Fruit fly (Drosophila melanogaster) whole organism, embryonic: Measurements from ENCODE around the gene Polr3A.

Experiments
- BtbVII ChIP-seq: fragments of 200-800 bp; sonication (Bioruptor generic); optimal IDR thresholded peaks from 3 replicates; lab custom pipeline; 2017; ENCODE audit warnings: missing biosample characterization, mild to moderate bottlenecking, missing genetic modification characterization
- CG1024 ChIP-seq: fragments of 200-800 bp; sonication (Bioruptor generic); IDR thresholded peaks from 2 replicates; pipeline ENCODE4 v1.3.6; 2022; ENCODE audit warnings: missing biosample characterization, missing genetic modification characterization
- CG12104 ChIP-seq: fragments of 200-800 bp; sonication (Bioruptor generic); optimal IDR thresholded peaks from 3 replicates; lab custom pipeline; 2016; ENCODE audit warnings: missing biosample characterization, missing genetic modification characterization
- CG12219 ChIP-seq: fragments of 200-800 bp; sonication (Bioruptor generic); optimal IDR thresholded peaks from 3 replicates; lab custom pipeline; 2018; ENCODE audit warnings: missing biosample characterization, mild to moderate bottlenecking, missing genetic modification characterization
- CG12769 ChIP-seq: fragments of 200-800 bp; sonication (Bioruptor generic); optimal IDR thresholded peaks from 2 replicates; lab custom pipeline; 2019; ENCODE audit warnings: missing biosample characterization, mild to moderate bottlenecking, missing genetic modification characterization, moderate library complexity
- CG14710 ChIP-seq: fragments of 200-800 bp; sonication (Bioruptor generic); optimal IDR thresholded peaks from 3 replicates; lab custom pipeline; 2019; ENCODE audit warnings: missing biosample characterization, mild to moderate bottlenecking, missing genetic modification characterization, moderate library complexity
- CG15514 ChIP-seq: fragments of 200-800 bp; sonication (Bioruptor generic); optimal IDR thresholded peaks from 3 replicates; lab custom pipeline; 2017; ENCODE audit warnings: missing biosample characterization, missing genetic modification characterization, mild to moderate bottlenecking, moderate library complexity, missing genetic modification reagents
- CG1603 ChIP-seq: fragments of 200-800 bp; sonication (Bioruptor generic); optimal IDR thresholded peaks from 2 replicates; lab custom pipeline; 2019; ENCODE audit warnings: missing biosample characterization, mild to moderate bottlenecking, missing genetic modification characterization, moderate library complexity
- CG17359 ChIP-seq: fragments of 200-800 bp; sonication (Bioruptor generic); optimal IDR thresholded peaks from 3 replicates; lab custom pipeline; 2018; ENCODE audit warnings: missing biosample characterization, mild to moderate bottlenecking, missing genetic modification characterization, moderate library complexity
- CG17385 ChIP-seq: fragments of 200-800 bp; sonication (Bioruptor generic); optimal IDR thresholded peaks from 3 replicates; lab custom pipeline; 2018; ENCODE audit warnings: missing biosample characterization, mild to moderate bottlenecking, missing genetic modification characterization
- CG30020 ChIP-seq: fragments of 200-800 bp; optimal IDR thresholded peaks from 2 replicates; lab custom pipeline; 2019; ENCODE audit warnings: missing biosample characterization, mild to moderate bottlenecking, missing genetic modification characterization, moderate library complexity
- CG3847 ChIP-seq: fragments of 200-800 bp; sonication (Bioruptor generic); IDR thresholded peaks from 2 replicates; pipeline ENCODE4 v1.3.6; 2022; ENCODE audit warnings: missing biosample characterization, missing genetic modification characterization
- CG7357 ChIP-seq: fragments of 200-800 bp; sonication (Bioruptor generic); IDR thresholded peaks from 3 replicates; pipeline ENCODE4 v1.3.6; 2022; ENCODE audit warnings: missing biosample characterization, missing genetic modification characterization
- CG7963 ChIP-seq: fragments of 200-800 bp; sonication (Bioruptor generic); IDR thresholded peaks from 3 replicates; pipeline ENCODE4 v1.3.6; 2022; ENCODE audit warnings: missing biosample characterization, missing genetic modification characterization; ENCODE audit not compliant: partially characterized antibody
- D ChIP-seq, 2 experiments: fragments of 200-800 bp in 1 of 2; fragments of >200 bp in 1 of 2; sonication (Bioruptor generic) in 1 of 2; optimal IDR thresholded peaks; 2 replicates in 1 of 2; 3 replicates in 1 of 2; lab custom pipeline; 2017; ENCODE audit warnings: mild to moderate bottlenecking in 1 of 2, missing biosample characterization in 1 of 2, missing genetic modification characterization in 1 of 2, missing genetic modification reagents in 1 of 2
- D19A ChIP-seq: fragments of 200-800 bp; optimal IDR thresholded peaks from 3 replicates; lab custom pipeline; 2019; ENCODE audit warnings: missing biosample characterization, mild to moderate bottlenecking, missing genetic modification characterization, moderate library complexity
- Dad ChIP-seq: fragments of 200-800 bp; sonication (Bioruptor generic); optimal IDR thresholded peaks from 3 replicates; lab custom pipeline; 2016; ENCODE audit warnings: missing biosample characterization, missing genetic modification characterization
- Dll ChIP-seq: fragments of 200-800 bp; sonication (Bioruptor generic); IDR thresholded peaks from 4 replicates; pipeline ENCODE4 v1.3.6; 2022; ENCODE audit warnings: missing biosample characterization, missing genetic modification characterization; ENCODE audit not compliant: partially characterized antibody
- Doc3 ChIP-seq: fragments of 200-800 bp; sonication (Bioruptor generic); IDR thresholded peaks from 3 replicates; pipeline ENCODE4 v1.3.6; 2022; ENCODE audit warnings: missing biosample characterization, missing genetic modification characterization; ENCODE audit not compliant: partially characterized antibody
- Dref ChIP-seq: fragments of 200-800 bp; sonication (Bioruptor generic); IDR thresholded peaks from 2 replicates; pipeline ENCODE4 v1.3.6; 2022; ENCODE audit warnings: missing biosample characterization, missing genetic modification characterization
- HLHmδ ChIP-seq: fragments of 200-800 bp; sonication (Bioruptor generic); optimal IDR thresholded peaks from 2 replicates; lab custom pipeline; 2018; ENCODE audit warnings: missing biosample characterization, mild to moderate bottlenecking, missing genetic modification characterization, moderate library complexity
- Hmr ChIP-seq: fragments of 200-800 bp; sonication (Bioruptor generic); optimal IDR thresholded peaks from 3 replicates; lab custom pipeline; 2017; ENCODE audit warnings: mild to moderate bottlenecking, missing biosample characterization, missing genetic modification reagents, missing genetic modification characterization
- MBD-R2 ChIP-seq: fragments of 200-800 bp; sonication (Bioruptor generic); IDR thresholded peaks from 2 replicates; pipeline ENCODE4 v1.3.6; 2022; ENCODE audit warnings: missing biosample characterization, missing genetic modification characterization
- NfI ChIP-seq: fragments of 200-800 bp; sonication (Bioruptor generic); optimal IDR thresholded peaks from 3 replicates; lab custom pipeline; 2018; ENCODE audit warnings: missing biosample characterization, mild to moderate bottlenecking, missing genetic modification characterization, moderate library complexity
- Scr ChIP-seq: fragments of 200-800 bp; sonication (Bioruptor generic); IDR thresholded peaks from 2 replicates; pipeline ENCODE4 v1.3.6; 2022; ENCODE audit warnings: missing biosample characterization, missing genetic modification characterization; ENCODE audit not compliant: partially characterized antibody
- Sox100B ChIP-seq: fragments of 200-800 bp; sonication (Bioruptor generic); optimal IDR thresholded peaks from 3 replicates; lab custom pipeline; 2018; ENCODE audit warnings: missing biosample characterization, mild to moderate bottlenecking, missing genetic modification characterization
- Xrp1 ChIP-seq: fragments of 200-800 bp; sonication (Bioruptor generic); IDR thresholded peaks from 2 replicates; pipeline ENCODE4 v1.3.6; 2022; ENCODE audit warnings: missing biosample characterization, missing genetic modification characterization
- ac ChIP-seq: fragments of 200-800 bp; sonication (Bioruptor generic); optimal IDR thresholded peaks from 3 replicates; lab custom pipeline; 2017; ENCODE audit warnings: missing biosample characterization, mild to moderate bottlenecking, missing genetic modification characterization
- amos ChIP-seq: fragments of 200-800 bp; sonication (Bioruptor generic); IDR thresholded peaks from 2 replicates; pipeline ENCODE4 v1.3.6; 2022; ENCODE audit warnings: missing biosample characterization, missing genetic modification characterization; ENCODE audit not compliant: partially characterized antibody
- bbx ChIP-seq: fragments of 200-800 bp; sonication (Bioruptor generic); IDR thresholded peaks from 2 replicates; pipeline ENCODE4 v1.3.6; 2022; ENCODE audit warnings: missing biosample characterization, missing genetic modification characterization; ENCODE audit not compliant: partially characterized antibody
- br ChIP-seq: fragments of >200 bp; optimal IDR thresholded peaks from 2 replicates; lab custom pipeline; 2017
- cg ChIP-seq: fragments of 200-800 bp; sonication (Bioruptor generic); optimal IDR thresholded peaks from 3 replicates; lab custom pipeline; 2019; ENCODE audit warnings: missing biosample characterization, mild to moderate bottlenecking, missing genetic modification characterization, moderate library complexity
- chif ChIP-seq, 2 experiments: fragments of 200-800 bp; sonication (Bioruptor generic); optimal IDR thresholded peaks; 3 replicates each; lab custom pipeline; 2016; ENCODE audit warnings: missing biosample characterization in 2 of 2, missing genetic modification characterization in 2 of 2
- ftz-f1 ChIP-seq: fragments of 200-800 bp; sonication (Bioruptor generic); optimal IDR thresholded peaks from 2 replicates; lab custom pipeline; 2016; ENCODE audit warnings: missing biosample characterization, missing genetic modification characterization
- h ChIP-seq: fragments of >200 bp; optimal IDR thresholded peaks from 2 replicates; lab custom pipeline; 2017
- hb ChIP-seq: fragments of 200-800 bp; sonication (Bioruptor generic); IDR thresholded peaks from 3 replicates; pipeline ENCODE4 v1.3.6; 2022; ENCODE audit warnings: missing biosample characterization, missing genetic modification characterization; ENCODE audit not compliant: partially characterized antibody
- kah ChIP-seq: fragments of 200-800 bp; sonication (Bioruptor generic); optimal IDR thresholded peaks from 2 replicates; lab custom pipeline; 2018; ENCODE audit warnings: missing biosample characterization, mild to moderate bottlenecking, missing genetic modification characterization
- lilli ChIP-seq: fragments of 200-800 bp; sonication (Bioruptor generic); optimal IDR thresholded peaks from 3 replicates; lab custom pipeline; 2016; ENCODE audit warnings: missing biosample characterization, missing genetic modification characterization
- mld ChIP-seq: fragments of 200-800 bp; sonication (Bioruptor generic); IDR thresholded peaks from 3 replicates; pipeline ENCODE4 v1.3.6; 2022; ENCODE audit warnings: missing biosample characterization, missing genetic modification characterization; ENCODE audit not compliant: partially characterized antibody
- org-1 ChIP-seq: fragments of 200-800 bp; sonication (Bioruptor generic); optimal IDR thresholded peaks from 2 replicates; lab custom pipeline; 2017; ENCODE audit warnings: missing biosample characterization, missing genetic modification characterization
- pan ChIP-seq, 4 experiments: fragments of >200 bp in 3 of 4; fragments of 200-800 bp in 1 of 4; sonication (Bioruptor generic) in 1 of 4; optimal IDR thresholded peaks in 3 of 4; IDR thresholded peaks in 1 of 4; 2 replicates each; pipeline versions ENCODE4 v1.3.6 to Lab custom; 2017 to 2022; ENCODE audit warnings: missing biosample characterization in 2 of 4, missing genetic modification characterization in 2 of 4, mixed read lengths in 1 of 4
- pzg ChIP-seq: fragments of 200-800 bp; sonication (Bioruptor generic); optimal IDR thresholded peaks from 3 replicates; lab custom pipeline; 2018; ENCODE audit warnings: missing biosample characterization, mild to moderate bottlenecking, missing genetic modification characterization, moderate library complexity
- row ChIP-seq: fragments of 200-800 bp; sonication (Bioruptor generic); IDR thresholded peaks from 3 replicates; pipeline ENCODE4 v1.3.6; 2022; ENCODE audit warnings: missing biosample characterization, missing genetic modification characterization
- salm ChIP-seq: fragments of 200-800 bp; sonication (Bioruptor generic); optimal IDR thresholded peaks from 2 replicates; lab custom pipeline; 2018; ENCODE audit warnings: missing biosample characterization, mild to moderate bottlenecking, missing genetic modification characterization
- unc-4 ChIP-seq: fragments of 200-800 bp; sonication (Bioruptor generic); IDR thresholded peaks from 2 replicates; pipeline ENCODE4 v1.3.6; 2022; ENCODE audit warnings: missing biosample characterization, missing genetic modification characterization; ENCODE audit not compliant: partially characterized antibody

Gene Polr3A

DNA sequence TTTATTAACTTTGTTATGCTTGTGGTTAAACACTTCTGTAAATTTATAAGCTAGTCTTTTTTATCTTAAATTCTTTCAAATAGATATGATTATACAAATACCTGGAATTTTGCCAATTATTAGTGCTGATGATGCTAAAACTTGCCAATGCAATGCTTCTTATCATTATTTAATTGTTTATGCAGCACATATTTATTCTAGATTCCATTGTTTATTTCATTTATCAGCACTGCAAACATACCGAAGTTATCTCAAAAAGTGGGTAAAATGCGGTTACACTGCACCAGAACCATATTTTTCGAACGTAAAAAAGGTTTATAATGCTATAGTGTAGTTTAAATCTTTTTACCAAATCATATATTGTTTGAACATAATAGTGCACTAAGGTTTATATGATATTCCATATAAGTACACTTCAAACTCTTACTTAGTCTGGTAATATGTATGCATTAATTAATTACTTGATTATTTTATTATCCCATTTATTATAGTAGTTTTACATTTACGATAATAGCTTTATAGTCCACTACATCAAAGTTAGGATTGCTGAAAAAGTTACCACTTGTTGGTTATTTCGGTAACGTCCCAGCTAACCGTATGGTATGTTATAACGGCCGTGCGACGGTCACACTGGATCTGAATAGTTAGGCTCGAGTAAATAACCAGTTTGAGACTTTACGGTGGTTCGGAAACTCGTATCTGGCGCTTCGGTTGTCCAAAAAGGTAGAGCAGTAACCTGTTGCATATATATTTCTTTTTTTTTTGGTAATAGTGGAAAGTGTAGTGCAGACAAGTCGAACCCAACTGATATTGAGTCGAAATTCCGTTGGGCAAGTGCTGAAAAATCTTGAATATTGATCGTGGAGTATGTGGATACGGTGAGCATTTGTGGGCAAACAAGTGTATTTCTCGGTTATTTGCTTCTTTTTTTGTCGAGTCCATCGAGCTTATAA is 25.8 kb downstream of the Polr3A start, which contains the start of gene Rhp (continued):
- peak; percentile 60 for TF ChIP-seq Sox100B (GFP tag; lab: Kevin White, UChicago)
- no peak for TF ChIP-seq cg (GFP tag; lab: Kevin White, UChicago)
- peak; percentile 44 for TF ChIP-seq CG17385 (GFP tag; lab: Kevin White, UChicago)
- no peak for TF ChIP-seq chif (GFP tag; optimal IDR thresholded peaks at IDR 0.05; lab: Kevin White, UChicago)
- no peak for TF ChIP-seq h (lab: Kevin White, UChicago)
- TF ChIP-seq lilli (GFP tag; lab: Kevin White, UChicago) = no peak
- peak; percentile 50; the same call in 1 of the 2 replicates for TF ChIP-seq bbx (GFP tag; lab: Robert Waterston, UW)
- TF ChIP-seq br (lab: Kevin White, UChicago) = no peak
- TF ChIP-seq CG12104 = peak; percentile 32
- TF ChIP-seq pan (optimal IDR thresholded peaks at IDR 0.05; lab: Kevin White, UChicago) = no peak
- no peak for TF ChIP-seq pan (GFP tag; optimal IDR thresholded peaks at IDR 0.05 in 1 of 2, IDR thresholded peaks at IDR 0.05 in 1 of 2)
- TF ChIP-seq CG7963 (GFP tag; lab: Robert Waterston, UW) = no peak
- no peak for TF ChIP-seq D (optimal IDR thresholded peaks at IDR 0.05; lab: Kevin White, UChicago)
- TF ChIP-seq D (GFP tag; optimal IDR thresholded peaks at IDR 0.05; lab: Kevin White, UChicago) = peak; percentile 43
- no peak for TF ChIP-seq org-1 (GFP tag; lab: Kevin White, UChicago)
- TF ChIP-seq D19A (tag; lab: Kevin White, UChicago) = peak; percentile 47
- peak; percentile 40; the same call in 1 of the 2 replicates for TF ChIP-seq Xrp1 (GFP tag; lab: Robert Waterston, UW)
- TF ChIP-seq ac (GFP tag; lab: Kevin White, UChicago) = peak; percentile 19
- TF ChIP-seq HLHmδ (GFP tag; lab: Kevin White, UChicago) = peak; percentile 5
- TF ChIP-seq CG12219 (GFP tag; lab: Kevin White, UChicago) = peak; percentile 41
- TF ChIP-seq MBD-R2 = peak; percentile 7
- TF ChIP-seq Hmr (GFP tag; lab: Kevin White, UChicago) = peak; percentile 37
- TF ChIP-seq row = peak; percentile 32; the same call in 2 of the 3 replicates
- TF ChIP-seq salm (tag; lab: Kevin White, UChicago) = peak; percentile 57
- TF ChIP-seq Dad (GFP tag; lab: Kevin White, UChicago) = no peak
- TF ChIP-seq CG1603 (tag; lab: Kevin White, UChicago) = peak; percentile 73
- peak; percentile 0 for TF ChIP-seq NfI
- no peak for TF ChIP-seq CG12769 (tag; lab: Kevin White, UChicago)
- TF ChIP-seq BtbVII = peak; percentile 68
- peak; percentile 23 for TF ChIP-seq CG15514 (GFP tag; lab: Kevin White, UChicago)
- no peak for TF ChIP-seq Dll (GFP tag; lab: Robert Waterston, UW)
- peak; percentile 78 for TF ChIP-seq CG17359 (tag; lab: Kevin White, UChicago)
- peak; percentile 36 for TF ChIP-seq kah
- no peak for TF ChIP-seq mld (GFP tag; lab: Robert Waterston, UW)
- TF ChIP-seq ftz-f1 (GFP tag; lab: Kevin White, UChicago) = no peak
- TF ChIP-seq, all 482 proteins: peak for 136

- peak; percentile 82 for TF ChIP-seq hb (GFP tag; lab: Robert Waterston, UW)
- TF ChIP-seq CG7357 (GFP tag; lab: Robert Waterston, UW) = peak; percentile 96
- TF ChIP-seq Scr (GFP tag; lab: Robert Waterston, UW) = peak; percentile 92
- TF ChIP-seq amos (GFP tag; lab: Robert Waterston, UW) = peak; percentile 93
- TF ChIP-seq Dll (GFP tag; lab: Robert Waterston, UW) = peak; percentile 87
- peak; percentile 31 for TF ChIP-seq pzg (GFP tag; lab: Kevin White, UChicago)
- peak; percentile 82 for TF ChIP-seq Doc3 (GFP tag; lab: Robert Waterston, UW)
- peak; percentile 85 for TF ChIP-seq bbx (GFP tag; lab: Robert Waterston, UW)
- TF ChIP-seq CG3847 = peak; percentile 35; the same call in 1 of the 2 replicates
- TF ChIP-seq CG30020 = peak; percentile 86
- peak; percentile 78 for TF ChIP-seq CG1024 (GFP tag; lab: Robert Waterston, UW)
- TF ChIP-seq CG7963 (GFP tag; lab: Robert Waterston, UW) = peak; percentile 85
- TF ChIP-seq Dref (GFP tag; lab: Robert Waterston, UW) = peak; percentile 79
- peak; percentile 85 for TF ChIP-seq unc-4 (GFP tag; lab: Robert Waterston, UW)
- TF ChIP-seq CG14710 (tag; lab: Kevin White, UChicago) = peak; percentile 4
These were observed 33.2 kb downstream of the Polr3A start, which contains the start of gene sordd1 for dm6 chrX:15795951-15796443. TSS of gene sordd1 (minus strand) at chrX:15796028.
